Fruit fly (Drosophila melanogaster) whole organism, prepupa: ENCODE data around the gene tll.

Experiments
- CG10631 ChIP-seq: fragments of 200-800 bp; sonication (Bioruptor generic); optimal IDR thresholded peaks from 2 replicates; lab custom pipeline; 2016; ENCODE audit warnings: missing biosample characterization, missing genetic modification characterization
- CG1621 ChIP-seq: fragments of 200-800 bp; sonication (Bioruptor generic); optimal IDR thresholded peaks from 3 replicates; lab custom pipeline; 2018; ENCODE audit warnings: missing biosample characterization, mild to moderate bottlenecking, missing genetic modification characterization
- CG6163 ChIP-seq: fragments of 200-800 bp; sonication (Bioruptor generic); IDR thresholded peaks from 3 replicates; pipeline ENCODE4 v1.3.6; 2022; ENCODE audit warnings: missing biosample characterization, missing genetic modification characterization
- Hr4 ChIP-seq: fragments of 200-800 bp; sonication (Bioruptor generic); optimal IDR thresholded peaks from 3 replicates; lab custom pipeline; 2016; ENCODE audit warnings: missing biosample characterization, missing genetic modification characterization
- fd85E ChIP-seq: fragments of 200-800 bp; sonication (Bioruptor generic); optimal IDR thresholded peaks from 3 replicates; lab custom pipeline; 2016; ENCODE audit warnings: missing biosample characterization, missing genetic modification characterization

DNA sequence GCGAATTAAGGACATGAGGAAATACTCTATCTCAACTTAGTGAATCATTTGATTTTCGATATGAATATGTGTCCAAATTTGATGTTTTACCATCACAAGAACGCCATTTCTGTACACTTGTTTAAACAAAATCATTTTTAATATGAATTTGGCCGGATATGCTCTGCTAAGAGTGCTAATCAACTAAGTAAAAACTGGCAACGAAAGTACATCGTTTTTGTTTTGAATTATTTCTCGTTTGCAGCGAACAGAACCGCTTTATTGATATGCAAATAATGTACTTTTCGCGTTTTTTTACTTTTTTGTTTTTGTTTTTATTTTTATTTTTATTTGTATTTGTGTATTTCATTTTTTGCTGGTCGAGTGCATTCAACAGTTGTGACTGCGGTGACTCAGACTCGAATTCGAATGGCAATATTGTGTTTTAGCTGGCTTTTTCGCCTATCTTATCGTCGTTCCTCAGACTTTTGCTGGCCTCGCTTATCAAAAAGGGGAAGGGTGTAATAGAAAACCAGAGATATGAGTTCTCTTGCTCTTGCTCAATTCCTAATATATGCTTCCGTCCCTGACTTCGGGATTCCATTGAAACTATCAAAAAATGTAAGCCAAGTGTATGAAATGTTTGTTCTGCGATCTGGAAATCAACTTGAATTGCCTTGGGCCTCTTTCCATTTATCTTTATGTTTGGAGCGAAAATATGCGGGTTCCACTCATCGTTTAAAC is 40.7 kb upstream of the tll start:
- TF ChIP-seq CG10631 (GFP tag; lab: Kevin White, UChicago) (peak; percentile 41), fd85E (GFP tag; lab: Kevin White, UChicago) (no peak), Hr4 (GFP tag; lab: Kevin White, UChicago) (peak; percentile 59), CG1621 (tag; lab: Kevin White, UChicago) (peak; percentile 27), CG6163 (GFP tag; lab: Robert Waterston, UW) (peak; percentile 61; the same call in 2 of the 3 replicates)
